Fruit fly (Drosophila melanogaster): ENCODE results near the gene Meltrin.

The Meltrin gene

DNA sequence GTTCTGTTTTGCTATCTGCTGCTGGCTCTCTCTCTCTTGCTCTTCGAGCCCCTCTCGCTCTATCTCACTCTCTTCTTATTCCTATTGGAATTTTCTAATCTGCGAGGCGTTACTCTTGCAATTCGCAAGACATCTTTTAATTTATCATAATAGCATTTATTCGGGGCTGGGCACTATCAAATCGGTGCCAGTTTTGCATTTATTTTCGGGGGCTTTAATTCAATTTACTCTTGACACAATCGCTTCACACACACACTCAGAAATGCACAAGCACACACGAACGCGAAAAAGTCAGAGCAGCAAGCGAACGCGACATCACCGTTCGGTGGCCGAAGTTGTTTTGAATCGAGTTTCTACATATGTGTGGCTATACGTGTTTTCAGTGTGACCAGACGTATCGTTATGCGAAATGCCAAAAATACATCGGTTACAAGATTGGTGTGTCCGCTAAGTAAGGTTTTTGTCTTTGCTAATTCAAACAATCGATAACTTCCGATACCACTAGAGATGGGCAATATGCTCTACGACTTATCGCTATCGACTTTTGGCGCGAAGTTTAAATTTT, at the start of gene Meltrin (continued):
- TF ChIP-seq her (GFP tag; optimal IDR thresholded peaks at IDR 0.05) = peak; percentile 70
- TF ChIP-seq Ada2b (GFP tag; IDR thresholded peaks at IDR 0.05) = no peak
- TF ChIP-seq pros (GFP tag; optimal IDR thresholded peaks at IDR 0.05) = peak; percentile 66
- no peak for TF ChIP-seq Doc3 (GFP tag; IDR thresholded peaks at IDR 0.05; ENCODE audit: partially characterized antibody)
- peak; percentile 61 for TF ChIP-seq twi (tag; optimal IDR thresholded peaks at IDR 0.05)
- peak; percentile 57 for TF ChIP-seq CG4854 (GFP tag; optimal IDR thresholded peaks at IDR 0.05)
- peak; percentile 91 for TF ChIP-seq CG12659 (GFP tag; optimal IDR thresholded peaks at IDR 0.05)
- peak; percentile 38 for TF ChIP-seq CG2120 (GFP tag; optimal IDR thresholded peaks at IDR 0.05)
- TF ChIP-seq dpn (GFP tag; optimal IDR thresholded peaks at IDR 0.05) = peak; percentile 0 to 65
- peak; percentile 71 for TF ChIP-seq CG17912 (GFP tag; optimal IDR thresholded peaks at IDR 0.05)
- no peak for TF ChIP-seq CG17802 (tag; optimal IDR thresholded peaks at IDR 0.05)
- peak; percentile 55 for TF ChIP-seq onecut (GFP tag; IDR thresholded peaks at IDR 0.05)
- TF ChIP-seq pb (GFP tag; optimal IDR thresholded peaks at IDR 0.05) = peak; percentile 62
- TF ChIP-seq crol (GFP tag; IDR thresholded peaks at IDR 0.05) = no peak
- TF ChIP-seq CG16813 (GFP tag; IDR thresholded peaks at IDR 0.05; ENCODE audit: partially characterized antibody) = no peak
- no peak for TF ChIP-seq CG7963 (GFP tag; IDR thresholded peaks at IDR 0.05; ENCODE audit: partially characterized antibody)
- no peak for TF ChIP-seq croc (GFP tag; conservative IDR thresholded peaks at IDR 0.05)
- TF ChIP-seq crp (GFP tag; optimal IDR thresholded peaks at IDR 0.05) = peak in 1 of 2 experiments; percentile 49
- TF ChIP-seq so (GFP tag; IDR thresholded peaks at IDR 0.05) = no peak
- peak; percentile 37 for TF ChIP-seq Hey (tag; optimal IDR thresholded peaks at IDR 0.05)
- TF ChIP-seq Dp (GFP tag; optimal IDR thresholded peaks at IDR 0.05) = peak; percentile 100
- no peak for TF ChIP-seq CG34224 (GFP tag; IDR thresholded peaks at IDR 0.05; ENCODE audit: partially characterized antibody)
- TF ChIP-seq nom (GFP tag; optimal IDR thresholded peaks at IDR 0.05) = peak; percentile 75
- no peak for TF ChIP-seq pum (GFP tag; optimal IDR thresholded peaks at IDR 0.05)
- TF ChIP-seq psq (GFP tag; optimal IDR thresholded peaks at IDR 0.05) = peak; percentile 25
- TF ChIP-seq Spps (tag; optimal IDR thresholded peaks at IDR 0.05) = no peak
- no peak for TF ChIP-seq Drgx (GFP tag; IDR thresholded peaks at IDR 0.05)
- no peak for TF ChIP-seq schlank (tag; optimal IDR thresholded peaks at IDR 0.05)
- peak; percentile 41 for TF ChIP-seq gsb-n (tag; optimal IDR thresholded peaks at IDR 0.05)
- TF ChIP-seq unpg (GFP tag; optimal IDR thresholded peaks at IDR 0.05) = peak; percentile 21
- no peak for TF ChIP-seq inv (GFP tag; IDR thresholded peaks at IDR 0.05; ENCODE audit: partially characterized antibody)
- TF ChIP-seq Lim3 (GFP tag; IDR thresholded peaks at IDR 0.05) = no peak
- no peak for TF ChIP-seq Meics (GFP tag; optimal IDR thresholded peaks at IDR 0.05)
- peak; percentile 69 for TF ChIP-seq CG17385 (GFP tag; optimal IDR thresholded peaks at IDR 0.05)
- no peak for TF ChIP-seq Doc2 (GFP tag; IDR thresholded peaks at IDR 0.05)
- TF ChIP-seq CG10267 (tag; optimal IDR thresholded peaks at IDR 0.05) = peak; percentile 71
- no peak for TF ChIP-seq Dll (GFP tag; IDR thresholded peaks at IDR 0.05; ENCODE audit: partially characterized antibody)
- TF ChIP-seq klu (GFP tag; IDR thresholded peaks at IDR 0.05) = no peak
- no peak for TF ChIP-seq cad (GFP tag; optimal IDR thresholded peaks at IDR 0.05)
- TF ChIP-seq CG5180 (GFP tag; optimal IDR thresholded peaks at IDR 0.05) = peak; percentile 24
- no peak for TF ChIP-seq ara (GFP tag; IDR thresholded peaks at IDR 0.05)
- TF ChIP-seq CG1792 (GFP tag; optimal IDR thresholded peaks at IDR 0.05) = no peak
- TF ChIP-seq CG1603 (tag; optimal IDR thresholded peaks at IDR 0.05) = peak; percentile 88
- TF ChIP-seq tll (GFP tag; optimal IDR thresholded peaks at IDR 0.05) = peak in 1 of 2 experiments; percentile 32
- TF ChIP-seq CG17328 (GFP tag; IDR thresholded peaks at IDR 0.05) = no peak
- TF ChIP-seq gcm (GFP tag; optimal IDR thresholded peaks at IDR 0.05) = peak; percentile 66
- TF ChIP-seq CG7928 (GFP tag; optimal IDR thresholded peaks at IDR 0.05) = no peak
- no peak for TF ChIP-seq CG2889 (GFP tag; IDR thresholded peaks at IDR 0.05)
- TF ChIP-seq Gug (GFP tag; IDR thresholded peaks at IDR 0.05) = peak; percentile 56; the same call in 1 of the 4 replicates

Measured in whole organism, embryonic.